Worm (Caenorhabditis elegans) whole organism, mixed stage, embryonic: ENCODE measurements around the gene cls-1.
A peak's percentile ranks its signal among the peaks of the same experiment; 100 is the strongest.

ENCODE experiments used
- blmp-1 ChIP-seq: fragments of 150-350 bp; optimal IDR thresholded peaks from 2 replicates; lab custom pipeline; 2014; ENCODE audit warnings: missing biosample characterization, missing genetic modification characterization
- ces-1 ChIP-seq: fragments of 150-350 bp; optimal IDR thresholded peaks from 2 replicates; lab custom pipeline; 2014; ENCODE audit warnings: missing biosample characterization, missing genetic modification reagents, missing genetic modification characterization
- ham-2 ChIP-seq: fragments of 200-800 bp; sonication (Bioruptor generic); optimal IDR thresholded peaks from 2 replicates; lab custom pipeline; 2018; ENCODE audit warnings: mild to moderate bottlenecking, missing genetic modification characterization, missing compliant biosample characterization
- mep-1 ChIP-seq: fragments of 150-350 bp; optimal IDR thresholded peaks from 2 replicates; lab custom pipeline; 2017; ENCODE audit warnings: missing biosample characterization, missing genetic modification reagents, missing genetic modification characterization, inconsistent platforms
- nhr-12 ChIP-seq: fragments of 150-350 bp; optimal IDR thresholded peaks from 2 replicates; lab custom pipeline; 2014; ENCODE audit warnings: missing biosample characterization, missing genetic modification characterization
- nhr-2 ChIP-seq: fragments of 150-350 bp; optimal IDR thresholded peaks from 2 replicates; lab custom pipeline; 2014; ENCODE audit warnings: missing biosample characterization, missing genetic modification characterization
- nhr-237 ChIP-seq: fragments of 150-350 bp; optimal IDR thresholded peaks from 2 replicates; lab custom pipeline; 2014; ENCODE audit warnings: missing biosample characterization, missing genetic modification characterization
- nhr-28 ChIP-seq: fragments of 150-350 bp; optimal IDR thresholded peaks from 2 replicates; lab custom pipeline; 2014; ENCODE audit warnings: missing biosample characterization, missing genetic modification characterization
- nhr-76 ChIP-seq: sonication (generic microtip); optimal IDR thresholded peaks from 2 replicates; lab custom pipeline; 2017; ENCODE audit warnings: missing biosample characterization, missing genetic modification characterization
- snpc-4 ChIP-seq: fragments of 150-350 bp; optimal IDR thresholded peaks from 2 replicates; lab custom pipeline; 2014; ENCODE audit warnings: missing biosample characterization, missing genetic modification characterization
- tbx-8 ChIP-seq: fragments of 200-800 bp; sonication (Bioruptor generic); optimal IDR thresholded peaks from 2 replicates; lab custom pipeline; 2018; ENCODE audit warnings: mild to moderate bottlenecking, missing genetic modification characterization, moderate library complexity, missing compliant biosample characterization
- unc-62 ChIP-seq: fragments of 150-350 bp; optimal IDR thresholded peaks from 2 replicates; lab custom pipeline; 2014; ENCODE audit warnings: missing biosample characterization, missing genetic modification reagents, missing genetic modification characterization
- ztf-11 ChIP-seq: fragments of 150-350 bp; optimal IDR thresholded peaks from 2 replicates; lab custom pipeline; 2014; ENCODE audit warnings: missing biosample characterization, missing genetic modification characterization

ce11 chrIII:7534648-7535047 is 26.7 kb downstream of the cls-1 start:
- TF ChIP-seq nhr-76 (tag; lab: Kevin White, UChicago) (no peak), ztf-11 (no peak), ces-1 (GFP tag; lab: Kevin White, UChicago) (no peak), nhr-28 (tag; lab: Kevin White, UChicago) (no peak), tbx-8 (GFP tag; lab: Kevin White, UChicago) (no peak), blmp-1 (tag; lab: Kevin White, UChicago) (no peak), ham-2 (no peak), unc-62 (GFP tag; lab: Kevin White, UChicago) (peak; percentile 82), mep-1 (tag; lab: Kevin White, UChicago) (no peak), nhr-2 (tag; lab: Kevin White, UChicago) (no peak), snpc-4 (tag; lab: Kevin White, UChicago) (no peak), nhr-237 (tag; lab: Kevin White, UChicago) (no peak), nhr-12 (tag; lab: Kevin White, UChicago) (no peak)
